Worm (Caenorhabditis elegans) whole organism, L3 larva: ENCODE measurements around the gene nhr-225.

ENCODE experiments used
- R02D3.7 ChIP-seq: fragments of 150-350 bp; optimal IDR thresholded peaks from 2 replicates; lab custom pipeline; 2014; ENCODE audit warnings: missing biosample characterization, missing genetic modification characterization
- ZK546.5 ChIP-seq: sonication (generic microtip); optimal IDR thresholded peaks from 2 replicates; lab custom pipeline; 2017; ENCODE audit warnings: missing biosample characterization, missing genetic modification characterization
- aly-2 ChIP-seq: fragments of 150-350 bp; optimal IDR thresholded peaks from 2 replicates; lab custom pipeline; 2014; ENCODE audit warnings: missing biosample characterization, missing genetic modification characterization
- ama-1 ChIP-seq: fragments of 150-350 bp; optimal IDR thresholded peaks from 2 replicates; lab custom pipeline; 2018
- ceh-16 ChIP-seq: sonication (generic microtip); optimal IDR thresholded peaks from 2 replicates; lab custom pipeline; 2017; ENCODE audit warnings: missing biosample characterization, missing genetic modification characterization
- ceh-82 ChIP-seq: fragments of 150-350 bp; optimal IDR thresholded peaks from 2 replicates; lab custom pipeline; 2014; ENCODE audit warnings: missing biosample characterization, missing genetic modification characterization
- elt-1 ChIP-seq: fragments of 150-350 bp; optimal IDR thresholded peaks from 2 replicates; lab custom pipeline; 2014; ENCODE audit warnings: missing biosample characterization, missing genetic modification characterization
- elt-2 ChIP-seq: sonication (generic microtip); optimal IDR thresholded peaks from 2 replicates; lab custom pipeline; 2016; ENCODE audit warnings: missing genetic modification reagents, mild to moderate bottlenecking, missing genetic modification characterization, missing compliant biosample characterization
- eor-1 ChIP-seq, 2 experiments: fragments of 150-350 bp; optimal IDR thresholded peaks; 2 replicates each; lab custom pipeline; 2014 to 2018; ENCODE audit warnings: missing biosample characterization in 2 of 2, missing genetic modification characterization in 2 of 2
- fkh-10 ChIP-seq: sonication (generic microtip); optimal IDR thresholded peaks from 2 replicates; lab custom pipeline; 2017; ENCODE audit warnings: missing biosample characterization, missing genetic modification reagents, missing genetic modification characterization
- fos-1 ChIP-seq: fragments of 150-350 bp; optimal IDR thresholded peaks from 2 replicates; lab custom pipeline; 2014; ENCODE audit warnings: missing biosample characterization, missing genetic modification characterization
- hmg-11 ChIP-seq: sonication (generic microtip); optimal IDR thresholded peaks from 2 replicates; lab custom pipeline; 2016; ENCODE audit warnings: missing genetic modification characterization, missing compliant biosample characterization
- jun-1 ChIP-seq: fragments of 150-350 bp; optimal IDR thresholded peaks from 2 replicates; lab custom pipeline; 2014; ENCODE audit warnings: missing biosample characterization, missing genetic modification reagents, missing genetic modification characterization
- lin-15B ChIP-seq: fragments of 150-350 bp; optimal IDR thresholded peaks from 2 replicates; lab custom pipeline; 2014; ENCODE audit warnings: missing biosample characterization, missing genetic modification characterization
- lin-39 ChIP-seq: fragments of 150-350 bp; optimal IDR thresholded peaks from 2 replicates; lab custom pipeline; 2018; ENCODE audit warnings: missing biosample characterization, missing genetic modification reagents, missing genetic modification characterization
- lsy-12 ChIP-seq: sonication (generic microtip); optimal IDR thresholded peaks from 2 replicates; lab custom pipeline; 2016; ENCODE audit warnings: mild to moderate bottlenecking, missing genetic modification characterization, missing compliant biosample characterization
- mdl-1 ChIP-seq: fragments of 150-350 bp; optimal IDR thresholded peaks from 2 replicates; lab custom pipeline; 2014; ENCODE audit warnings: missing biosample characterization, missing genetic modification characterization
- mml-1 ChIP-seq: fragments of 150-350 bp; sonication (generic microtip); optimal IDR thresholded peaks from 3 replicates; lab custom pipeline; 2014; ENCODE audit warnings: missing biosample characterization, missing genetic modification characterization
- nfya-1 ChIP-seq: sonication (generic microtip); optimal IDR thresholded peaks from 2 replicates; lab custom pipeline; 2017; ENCODE audit warnings: missing genetic modification characterization, mild to moderate bottlenecking, missing compliant biosample characterization, antibody characterized with exemption, moderate library complexity; ENCODE audit not compliant: insufficient read depth
- nhr-12 ChIP-seq: fragments of 150-350 bp; optimal IDR thresholded peaks from 2 replicates; lab custom pipeline; 2014; ENCODE audit warnings: missing biosample characterization, missing genetic modification characterization
- nhr-23 ChIP-seq: fragments of 150-350 bp; optimal IDR thresholded peaks from 2 replicates; lab custom pipeline; 2014; ENCODE audit warnings: missing biosample characterization, missing genetic modification reagents, missing genetic modification characterization
- nhr-28 ChIP-seq: fragments of 150-350 bp; optimal IDR thresholded peaks from 2 replicates; lab custom pipeline; 2014; ENCODE audit warnings: missing biosample characterization, missing genetic modification characterization
- nhr-43 ChIP-seq: sonication (generic microtip); optimal IDR thresholded peaks from 2 replicates; lab custom pipeline; 2016; ENCODE audit warnings: mild to moderate bottlenecking, missing genetic modification characterization, missing compliant biosample characterization; ENCODE audit not compliant: poor library complexity, severe bottlenecking
- nhr-67 ChIP-seq: fragments of 150-350 bp; optimal IDR thresholded peaks from 2 replicates; lab custom pipeline; 2014; ENCODE audit warnings: missing biosample characterization, missing genetic modification characterization
- nhr-76 ChIP-seq: fragments of 150-350 bp; sonication (generic microtip); optimal IDR thresholded peaks from 5 replicates; lab custom pipeline; 2014; ENCODE audit warnings: missing biosample characterization, missing genetic modification characterization
- pha-4 ChIP-seq: fragments of 150-350 bp; optimal IDR thresholded peaks from 2 replicates; lab custom pipeline; 2014; ENCODE audit warnings: missing biosample characterization, missing genetic modification reagents, missing genetic modification characterization
- pqm-1 ChIP-seq: fragments of 150-350 bp; optimal IDR thresholded peaks from 2 replicates; lab custom pipeline; 2017; ENCODE audit warnings: missing biosample characterization, missing genetic modification characterization, inconsistent platforms
- sea-2 ChIP-seq: fragments of 150-350 bp; sonication (generic microtip); optimal IDR thresholded peaks from 4 replicates; lab custom pipeline; 2014; ENCODE audit warnings: missing biosample characterization, missing genetic modification reagents, missing genetic modification characterization
- skn-1 ChIP-seq: fragments of 150-350 bp; optimal IDR thresholded peaks from 2 replicates; lab custom pipeline; 2014; ENCODE audit warnings: missing biosample characterization, missing genetic modification characterization
- snpc-4 ChIP-seq: fragments of 150-350 bp; optimal IDR thresholded peaks from 2 replicates; lab custom pipeline; 2014; ENCODE audit warnings: missing biosample characterization, missing genetic modification characterization
- tbx-2 ChIP-seq: sonication (generic microtip); optimal IDR thresholded peaks from 2 replicates; lab custom pipeline; 2016; ENCODE audit warnings: mild to moderate bottlenecking, missing genetic modification characterization, missing compliant biosample characterization
- unc-39 ChIP-seq: sonication (generic microtip); optimal IDR thresholded peaks from 4 replicates; lab custom pipeline; 2017; ENCODE audit warnings: missing biosample characterization, missing genetic modification characterization
- ztf-11 ChIP-seq: fragments of 150-350 bp; optimal IDR thresholded peaks from 2 replicates; lab custom pipeline; 2014; ENCODE audit warnings: missing biosample characterization, missing genetic modification characterization
- ztf-4 ChIP-seq: fragments of 150-350 bp; optimal IDR thresholded peaks from 2 replicates; lab custom pipeline; 2014; ENCODE audit warnings: missing biosample characterization, missing genetic modification characterization

Gene nhr-225

DNA sequence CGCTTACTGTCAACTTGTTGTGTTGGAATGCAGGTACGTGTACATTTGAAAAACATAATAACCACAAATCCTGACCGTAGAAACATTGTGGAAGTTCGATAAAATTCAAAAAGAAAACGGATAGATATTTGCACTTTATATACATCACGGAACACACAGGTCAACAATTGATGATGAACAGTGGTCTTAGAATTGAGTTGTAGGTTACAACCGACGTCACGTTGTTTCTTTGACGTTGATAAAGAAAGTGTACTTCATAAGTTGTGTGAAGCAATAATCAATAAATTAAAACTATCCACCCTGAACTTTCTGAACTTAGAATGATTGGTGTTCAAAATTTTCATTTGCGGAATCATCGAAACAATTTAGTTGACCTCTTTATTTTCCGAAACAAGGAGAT lies 18.5 kb downstream of the nhr-225 start, which contains the start of gene Y5H2A.1:
Gene Y5H2A.1, minus strand, starts transcription at position 101 of the 400 bp plus-strand sequence.
- TF ChIP-seq ceh-16 (tag; lab: Kevin White, UChicago) = no peak

DNA sequence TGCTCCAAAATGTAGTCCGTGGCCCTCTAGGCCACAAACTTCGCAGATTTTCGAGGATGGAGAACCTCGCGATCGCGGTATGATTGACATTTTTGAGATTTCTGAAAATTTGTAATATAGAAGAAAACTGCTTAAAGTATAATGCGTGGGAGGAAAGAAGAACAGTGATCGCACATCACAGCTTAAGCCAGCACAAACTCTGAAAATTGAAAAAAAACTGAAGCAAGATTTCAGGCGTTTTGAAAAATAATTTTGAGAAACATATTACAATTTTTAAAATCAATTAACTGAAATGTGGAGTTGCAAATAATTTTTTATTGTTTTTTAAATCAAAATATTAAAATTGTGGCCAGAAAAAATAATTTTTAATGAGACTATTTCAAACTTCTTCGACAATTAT lies 23.3 kb downstream of the nhr-225 start, which contains the start of gene nhr-275:
Gene nhr-275, minus strand, starts transcription at position 101 of the 400 bp plus-strand sequence.
- TF ChIP-seq ztf-4 (no peak), fos-1 (tag; lab: Kevin White, UChicago) (no peak), pqm-1 (no peak), ZK546.5 (no peak), tbx-2 (tag; lab: Kevin White, UChicago) (no peak), fkh-10 (GFP tag; lab: Kevin White, UChicago) (no peak), sea-2 (GFP tag; lab: Kevin White, UChicago) (no peak), pha-4 (tag; lab: Kevin White, UChicago) (no peak), nhr-12 (tag; lab: Kevin White, UChicago) (no peak), mml-1 (tag; lab: Kevin White, UChicago) (no peak), R02D3.7 (tag; lab: Kevin White, UChicago) (no peak), lin-15B (tag; lab: Kevin White, UChicago) (no peak)

ce11 chrV:2264925-2265324 lies 25.3 kb downstream of the nhr-225 start:
- TF ChIP-seq snpc-4 (tag; lab: Kevin White, UChicago) (no peak), lsy-12 (tag; lab: Kevin White, UChicago) (no peak), unc-39 (tag; lab: Kevin White, UChicago) (no peak), nhr-43 (tag; lab: Kevin White, UChicago) (no peak), ama-1 (no peak), pha-4 (tag; lab: Kevin White, UChicago) (no peak), mdl-1 (tag; lab: Kevin White, UChicago) (no peak), ceh-16 (tag; lab: Kevin White, UChicago) (no peak), ceh-82 (tag; lab: Kevin White, UChicago) (no peak)
- TF ChIP-seq, all 47 proteins: peak for 0

ce11 chrV:2264455-2264854 lies 25.8 kb downstream of the nhr-225 start, which contains the start of gene nhr-183:
Gene nhr-183, minus strand, starts transcription at chrV:2264634.
- TF ChIP-seq nhr-12 (tag; lab: Kevin White, UChicago) (no peak), pha-4 (tag; lab: Kevin White, UChicago) (peak; percentile 46)

DNA sequence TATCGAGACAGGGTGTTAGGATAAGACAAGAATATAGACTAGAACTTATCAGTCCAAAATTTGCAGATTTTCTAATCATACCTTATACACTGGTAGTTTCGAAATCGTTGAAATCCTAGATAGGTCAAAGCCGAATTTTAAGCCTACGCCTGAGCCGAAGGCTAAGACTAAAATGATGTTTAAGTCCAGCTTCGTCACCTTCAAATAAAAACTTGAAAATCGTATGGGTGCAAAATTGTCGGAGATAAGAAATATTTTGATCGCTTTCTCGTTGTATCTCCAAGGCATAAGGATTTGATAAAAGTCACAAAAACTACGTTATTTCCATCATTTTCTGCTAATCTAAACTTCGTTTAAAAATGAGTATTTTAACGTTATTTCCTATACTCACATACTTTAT lies 29.6 kb downstream of the nhr-225 start, which contains the start of gene F41B5.12:
Gene F41B5.12, plus strand, starts transcription at position 301 of the 400 bp plus-strand sequence.
- no peak for TF ChIP-seq nhr-76 (tag; lab: Kevin White, UChicago)
- no peak for TF ChIP-seq ztf-4
- no peak for TF ChIP-seq lin-15B (tag; lab: Kevin White, UChicago)
- no peak for TF ChIP-seq jun-1 (tag; lab: Kevin White, UChicago)
- no peak for TF ChIP-seq elt-2 (tag; lab: Kevin White, UChicago)
- no peak for TF ChIP-seq mml-1 (tag; lab: Kevin White, UChicago)
- no peak for TF ChIP-seq snpc-4 (tag; lab: Kevin White, UChicago)
- TF ChIP-seq nhr-23 (tag; lab: Kevin White, UChicago) = no peak
- TF ChIP-seq ceh-16 (tag; lab: Kevin White, UChicago) = no peak
- no peak for TF ChIP-seq R02D3.7 (tag; lab: Kevin White, UChicago)
- no peak for TF ChIP-seq elt-1 (tag; lab: Kevin White, UChicago)
- TF ChIP-seq ama-1 = no peak
- no peak for TF ChIP-seq nhr-43 (tag; lab: Kevin White, UChicago)
- no peak for TF ChIP-seq eor-1 (tag; optimal IDR thresholded peaks at IDR 0.05; lab: Kevin White, UChicago)
- TF ChIP-seq ceh-82 (tag; lab: Kevin White, UChicago) = no peak
- TF ChIP-seq, all 47 proteins: peak for 0

DNA sequence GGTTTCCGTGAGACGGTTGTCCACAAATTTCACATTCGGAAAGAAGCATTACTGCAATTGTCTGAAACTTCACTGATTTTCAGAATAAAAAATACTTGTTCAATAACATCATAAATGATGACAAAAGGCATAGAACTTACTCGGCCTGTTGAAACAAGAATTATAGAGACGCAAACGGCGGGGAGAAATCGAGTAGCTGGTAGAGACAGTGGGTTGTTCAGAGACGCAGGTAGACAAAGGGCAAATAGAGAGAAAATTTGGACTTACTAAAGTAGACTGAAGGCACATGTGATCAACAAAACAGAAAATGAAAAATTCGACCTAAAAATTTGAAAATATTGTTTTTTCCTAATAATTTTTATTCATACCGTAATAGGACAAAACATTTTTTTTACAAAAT lies 30.5 kb downstream of the nhr-225 start, which contains the start of gene nhr-182:
Gene nhr-182, minus strand, starts transcription at position 178 of the 400 bp plus-strand sequence.
- no peak for TF ChIP-seq nhr-67 (tag; lab: Kevin White, UChicago)
- no peak for TF ChIP-seq hmg-11 (tag; lab: Kevin White, UChicago)
- no peak for TF ChIP-seq ztf-11 (tag; lab: Kevin White, UChicago)
- TF ChIP-seq skn-1 = peak; percentile 89
- peak; percentile 3 for TF ChIP-seq nhr-23 (tag; lab: Kevin White, UChicago)
- no peak for TF ChIP-seq nhr-28 (tag; lab: Kevin White, UChicago)
- no peak for TF ChIP-seq lin-39 (tag; lab: Kevin White, UChicago)
- TF ChIP-seq R02D3.7 (tag; lab: Kevin White, UChicago) = no peak
- no peak for TF ChIP-seq aly-2 (tag; lab: Kevin White, UChicago)
- TF ChIP-seq pha-4 (tag; lab: Kevin White, UChicago) = peak; percentile 83
- TF ChIP-seq nfya-1 (tag; lab: Kevin White, UChicago) = peak; percentile 16
- TF ChIP-seq lsy-12 (tag; lab: Kevin White, UChicago) = no peak
- TF ChIP-seq nhr-43 (tag; lab: Kevin White, UChicago) = no peak
- TF ChIP-seq elt-1 (tag; lab: Kevin White, UChicago) = no peak
- no peak for TF ChIP-seq ceh-82 (tag; lab: Kevin White, UChicago)
- peak; percentile 28 for TF ChIP-seq elt-2 (tag; lab: Kevin White, UChicago)
- TF ChIP-seq, all 47 proteins: peak for 5
